Worm (Caenorhabditis elegans): ENCODE measurements around the gene irld-52.
"Not testable (repeated sequence)": the region's sequence is repeated elsewhere in the genome, so short reads cannot be mapped to it uniquely, and the experiment has no call there.

DNA sequence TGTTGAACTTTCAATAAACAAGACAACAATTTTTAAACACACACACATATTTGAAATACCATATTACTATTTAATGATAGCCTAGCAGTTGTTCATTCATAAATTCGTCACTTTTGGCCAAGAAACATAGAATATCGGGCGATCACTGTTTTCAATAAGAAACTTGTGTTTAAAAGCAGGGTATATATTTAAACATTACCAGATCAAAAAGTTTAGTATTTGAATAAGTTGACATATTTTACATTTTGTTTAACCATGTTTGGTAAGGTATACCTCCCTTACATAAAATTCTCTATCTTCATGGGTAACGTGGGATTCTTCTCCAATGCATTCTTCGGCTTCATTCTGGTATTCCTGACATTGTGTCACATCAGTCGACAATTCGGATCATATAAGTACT, 24.7 kb upstream of the irld-52 start, which contains the start of gene str-8:
- TF ChIP-seq ceh-16, lin-39, snpc-4, nhr-11, fos-1, egl-27, nhr-21, ztf-11, lin-11, unc-39, R02D3.7 (tag; optimal IDR thresholded peaks at IDR 0.05): not testable (repeated sequence)
